Fruit fly (Drosophila melanogaster) whole organism, embryonic: ENCODE measurements around the gene mRpL15.

Experiments used
- ATbp ChIP-seq: fragments of 200-800 bp; sonication (Bioruptor generic); optimal IDR thresholded peaks from 2 replicates; lab custom pipeline; 2017; ENCODE audit warnings: missing biosample characterization, mild to moderate bottlenecking, missing genetic modification characterization, missing genetic modification reagents
- CG10543 ChIP-seq: fragments of 200-800 bp; sonication (Bioruptor generic); optimal IDR thresholded peaks from 3 replicates; lab custom pipeline; 2017; ENCODE audit warnings: missing biosample characterization, mild to moderate bottlenecking, missing genetic modification characterization, moderate library complexity
- CG12659 ChIP-seq: fragments of 200-800 bp; sonication (Bioruptor generic); optimal IDR thresholded peaks from 3 replicates; lab custom pipeline; 2017; ENCODE audit warnings: mild to moderate bottlenecking, missing biosample characterization, missing genetic modification reagents, missing genetic modification characterization
- CG17829 ChIP-seq: fragments of 200-800 bp; optimal IDR thresholded peaks from 2 replicates; lab custom pipeline; 2019; ENCODE audit warnings: missing biosample characterization, mild to moderate bottlenecking, missing genetic modification characterization, moderate library complexity
- CG18599 ChIP-seq: fragments of 200-800 bp; sonication (Bioruptor generic); optimal IDR thresholded peaks from 3 replicates; lab custom pipeline; 2017; ENCODE audit warnings: missing biosample characterization, missing genetic modification characterization, mild to moderate bottlenecking, moderate library complexity, missing genetic modification reagents
- CG18619 ChIP-seq: fragments of 200-800 bp; sonication (Bioruptor generic); optimal IDR thresholded peaks from 3 replicates; lab custom pipeline; 2017; ENCODE audit warnings: missing biosample characterization, mild to moderate bottlenecking, missing genetic modification characterization
- CG2712 ChIP-seq: fragments of 200-800 bp; optimal IDR thresholded peaks from 3 replicates; lab custom pipeline; 2019; ENCODE audit warnings: missing biosample characterization, mild to moderate bottlenecking, missing genetic modification characterization, moderate library complexity
- CG30020 ChIP-seq: fragments of 200-800 bp; optimal IDR thresholded peaks from 2 replicates; lab custom pipeline; 2019; ENCODE audit warnings: missing biosample characterization, mild to moderate bottlenecking, missing genetic modification characterization, moderate library complexity
- CG31365 ChIP-seq: fragments of 200-800 bp; sonication (Bioruptor generic); optimal IDR thresholded peaks from 2 replicates; lab custom pipeline; 2018; ENCODE audit warnings: missing biosample characterization, mild to moderate bottlenecking, missing genetic modification characterization
- CG34422 ChIP-seq: fragments of 200-800 bp; sonication (Bioruptor generic); IDR thresholded peaks from 3 replicates; pipeline ENCODE4 v1.3.6; 2022; ENCODE audit warnings: missing biosample characterization, missing genetic modification characterization
- CG3838 ChIP-seq: fragments of 200-800 bp; sonication (Bioruptor generic); optimal IDR thresholded peaks from 3 replicates; lab custom pipeline; 2016; ENCODE audit warnings: missing biosample characterization, missing genetic modification characterization
- CG4404 ChIP-seq: fragments of 200-800 bp; sonication (Bioruptor generic); IDR thresholded peaks from 2 replicates; pipeline ENCODE4 v1.3.6; 2022; ENCODE audit warnings: missing biosample characterization, missing genetic modification characterization
- CG6254 ChIP-seq: fragments of 200-800 bp; sonication (Bioruptor generic); optimal IDR thresholded peaks from 3 replicates; lab custom pipeline; 2017; ENCODE audit warnings: mild to moderate bottlenecking, missing biosample characterization, missing genetic modification reagents, missing genetic modification characterization
- CG6689 ChIP-seq: fragments of 200-800 bp; sonication (Bioruptor generic); IDR thresholded peaks from 2 replicates; pipeline ENCODE4 v1.3.6; 2022; ENCODE audit warnings: missing biosample characterization, missing genetic modification characterization
- CG9797 ChIP-seq: fragments of 200-800 bp; sonication (Bioruptor generic); optimal IDR thresholded peaks from 3 replicates; lab custom pipeline; 2018; ENCODE audit warnings: missing biosample characterization, mild to moderate bottlenecking, missing genetic modification characterization
- CG9817 ChIP-seq: fragments of 200-800 bp; sonication (Bioruptor generic); optimal IDR thresholded peaks from 2 replicates; lab custom pipeline; 2018; ENCODE audit warnings: missing biosample characterization, mild to moderate bottlenecking, missing genetic modification characterization, moderate library complexity
- CG9932 ChIP-seq: fragments of 200-800 bp; sonication (Bioruptor generic); IDR thresholded peaks from 2 replicates; pipeline ENCODE4 v1.3.6; 2022; ENCODE audit warnings: missing biosample characterization, missing genetic modification characterization
- CrebB ChIP-seq: fragments of 200-800 bp; sonication (Bioruptor generic); optimal IDR thresholded peaks from 3 replicates; lab custom pipeline; 2018; ENCODE audit warnings: missing biosample characterization, mild to moderate bottlenecking, missing genetic modification characterization
- Dref ChIP-seq: fragments of 200-800 bp; sonication (Bioruptor generic); IDR thresholded peaks from 2 replicates; pipeline ENCODE4 v1.3.6; 2022; ENCODE audit warnings: missing biosample characterization, missing genetic modification characterization
- GATAe ChIP-seq: fragments of 200-800 bp; sonication (Bioruptor generic); conservative IDR thresholded peaks from 2 replicates; pipeline ENCODE4 v1.3.6; 2022; ENCODE audit warnings: missing biosample characterization, missing genetic modification characterization
- HmgZ ChIP-seq: fragments of 200-800 bp; sonication (Bioruptor generic); optimal IDR thresholded peaks from 2 replicates; lab custom pipeline; 2018; ENCODE audit warnings: missing biosample characterization, mild to moderate bottlenecking, missing genetic modification characterization
- MBD-R2 ChIP-seq: fragments of 200-800 bp; sonication (Bioruptor generic); IDR thresholded peaks from 2 replicates; pipeline ENCODE4 v1.3.6; 2022; ENCODE audit warnings: missing biosample characterization, missing genetic modification characterization
- Meics ChIP-seq: fragments of 200-800 bp; sonication (Bioruptor generic); optimal IDR thresholded peaks from 2 replicates; lab custom pipeline; 2017; ENCODE audit warnings: missing biosample characterization, mild to moderate bottlenecking, missing genetic modification characterization
- Mrtf ChIP-seq: fragments of 200-800 bp; sonication (Bioruptor generic); IDR thresholded peaks from 3 replicates; pipeline ENCODE4 v1.3.6; 2022; ENCODE audit warnings: missing biosample characterization, missing genetic modification characterization
- Trl ChIP-seq, 3 experiments: fragments of >200 bp in 2 of 3; fragments of 200-800 bp in 1 of 3; sonication (Bioruptor generic) in 1 of 3; optimal IDR thresholded peaks; 2 replicates in 1 of 3; 3 replicates in 2 of 3; lab custom pipeline; 2016 to 2017; ENCODE audit warnings: missing biosample characterization in 1 of 3, missing genetic modification characterization in 1 of 3
- Vsx1 ChIP-seq: fragments of 200-800 bp; sonication (Bioruptor generic); optimal IDR thresholded peaks from 2 replicates; lab custom pipeline; 2017; ENCODE audit warnings: missing biosample characterization, mild to moderate bottlenecking, missing genetic modification characterization, missing genetic modification reagents
- YL-1 ChIP-seq: fragments of 200-800 bp; sonication (Bioruptor generic); optimal IDR thresholded peaks from 3 replicates; lab custom pipeline; 2017; ENCODE audit warnings: missing biosample characterization, mild to moderate bottlenecking, missing genetic modification characterization
- bsh ChIP-seq, 2 experiments: fragments of 200-800 bp; sonication (Bioruptor generic); optimal IDR thresholded peaks; 2 replicates each; lab custom pipeline; 2017 to 2018; ENCODE audit warnings: mild to moderate bottlenecking in 2 of 2, missing biosample characterization in 2 of 2, missing genetic modification characterization in 2 of 2, moderate library complexity in 1 of 2
- cad ChIP-seq: fragments of >200 bp; optimal IDR thresholded peaks from 2 replicates; lab custom pipeline; 2017; ENCODE audit warnings: missing biosample characterization, missing genetic modification characterization
- chif ChIP-seq, 2 experiments: fragments of 200-800 bp; sonication (Bioruptor generic); optimal IDR thresholded peaks; 3 replicates each; lab custom pipeline; 2016; ENCODE audit warnings: missing biosample characterization in 2 of 2, missing genetic modification characterization in 2 of 2
- cwo ChIP-seq: fragments of 200-800 bp; sonication (Bioruptor generic); optimal IDR thresholded peaks from 3 replicates; lab custom pipeline; 2017; ENCODE audit warnings: missing biosample characterization, missing genetic modification characterization, mild to moderate bottlenecking, moderate library complexity, missing genetic modification reagents
- dm ChIP-seq: fragments of 200-800 bp; sonication (Bioruptor generic); optimal IDR thresholded peaks from 3 replicates; lab custom pipeline; 2016; ENCODE audit warnings: missing biosample characterization, missing genetic modification characterization
- dmrt99B ChIP-seq: fragments of 200-800 bp; sonication (Bioruptor generic); optimal IDR thresholded peaks from 2 replicates; lab custom pipeline; 2018; ENCODE audit warnings: missing biosample characterization, mild to moderate bottlenecking, missing genetic modification characterization, moderate library complexity
- dysf ChIP-seq: fragments of 200-800 bp; sonication (Bioruptor generic); IDR thresholded peaks from 3 replicates; pipeline ENCODE4 v1.3.6; 2022; ENCODE audit warnings: missing biosample characterization, missing genetic modification characterization
- esg ChIP-seq: fragments of 200-800 bp; sonication (Bioruptor generic); conservative IDR thresholded peaks from 2 replicates; pipeline ENCODE4 v1.3.6; 2022; ENCODE audit warnings: missing biosample characterization, missing genetic modification characterization
- ewg ChIP-seq: fragments of 200-800 bp; sonication (Bioruptor generic); optimal IDR thresholded peaks from 3 replicates; lab custom pipeline; 2017; ENCODE audit warnings: mild to moderate bottlenecking, missing biosample characterization, missing genetic modification reagents, missing genetic modification characterization
- hkb ChIP-seq, 2 experiments: fragments of 200-800 bp in 1 of 2; fragments of >200 bp in 1 of 2; sonication (Bioruptor generic) in 1 of 2; IDR thresholded peaks in 1 of 2; optimal IDR thresholded peaks in 1 of 2; 2 replicates each; pipeline versions ENCODE4 v1.3.6 to Lab custom; 2017 to 2022; ENCODE audit warnings: missing biosample characterization in 1 of 2, missing genetic modification characterization in 1 of 2
- ind ChIP-seq: fragments of 200-800 bp; sonication (Bioruptor generic); optimal IDR thresholded peaks from 3 replicates; lab custom pipeline; 2016; ENCODE audit warnings: missing biosample characterization, missing genetic modification characterization
- jumu ChIP-seq: fragments of 200-800 bp; sonication (Bioruptor generic); optimal IDR thresholded peaks from 3 replicates; lab custom pipeline; 2016; ENCODE audit warnings: missing biosample characterization, missing genetic modification characterization
- nerfin-2 ChIP-seq: fragments of 200-800 bp; sonication (Bioruptor generic); IDR thresholded peaks from 2 replicates; pipeline ENCODE4 v1.3.6; 2022; ENCODE audit warnings: missing biosample characterization, missing genetic modification characterization; ENCODE audit not compliant: partially characterized antibody
- phol ChIP-seq: fragments of 200-800 bp; sonication (Bioruptor generic); optimal IDR thresholded peaks from 3 replicates; lab custom pipeline; 2018; ENCODE audit warnings: missing biosample characterization, mild to moderate bottlenecking, missing genetic modification characterization, moderate library complexity
- sens-2 ChIP-seq: fragments of 200-800 bp; sonication (Bioruptor generic); IDR thresholded peaks from 2 replicates; pipeline ENCODE4 v1.3.6; 2022; ENCODE audit warnings: missing biosample characterization, missing genetic modification characterization
- sqz ChIP-seq: fragments of 200-800 bp; sonication (Bioruptor generic); optimal IDR thresholded peaks from 3 replicates; lab custom pipeline; 2018; ENCODE audit warnings: missing biosample characterization, mild to moderate bottlenecking, missing genetic modification characterization
- stwl ChIP-seq: fragments of 200-800 bp; sonication (Bioruptor generic); optimal IDR thresholded peaks from 3 replicates; lab custom pipeline; 2018; ENCODE audit warnings: missing biosample characterization, mild to moderate bottlenecking, missing genetic modification characterization, moderate library complexity
- sug ChIP-seq: fragments of 200-800 bp; optimal IDR thresholded peaks from 2 replicates; lab custom pipeline; 2019; ENCODE audit warnings: missing biosample characterization, mild to moderate bottlenecking, missing genetic modification characterization, moderate library complexity
- tio ChIP-seq: fragments of 200-800 bp; sonication (Bioruptor generic); optimal IDR thresholded peaks from 2 replicates; lab custom pipeline; 2017; ENCODE audit warnings: missing biosample characterization, missing genetic modification characterization, inconsistent platforms
- toy ChIP-seq: fragments of 200-800 bp; sonication (Bioruptor generic); IDR thresholded peaks from 2 replicates; pipeline ENCODE4 v1.3.6; 2022; ENCODE audit warnings: missing biosample characterization, missing genetic modification characterization
- trem ChIP-seq: fragments of 200-800 bp; optimal IDR thresholded peaks from 3 replicates; lab custom pipeline; 2019; ENCODE audit warnings: missing biosample characterization, mild to moderate bottlenecking, missing genetic modification characterization, moderate library complexity
- unpg ChIP-seq: fragments of 200-800 bp; sonication (Bioruptor generic); optimal IDR thresholded peaks from 3 replicates; lab custom pipeline; 2018; ENCODE audit warnings: missing biosample characterization, mild to moderate bottlenecking, missing genetic modification characterization, moderate library complexity
- yki ChIP-seq: fragments of >200 bp; optimal IDR thresholded peaks from 3 replicates; lab custom pipeline; 2018

Gene mRpL15

dm6 chr3L:20436069-20436468 lies at the start of gene mRpL15, which contains the start of gene CtIP (continued):
- TF ChIP-seq trem (tag; lab: Kevin White, UChicago) = peak; percentile 53
- TF ChIP-seq Trl (optimal IDR thresholded peaks at IDR 0.05; lab: Kevin White, UChicago) = no peak
- no peak for TF ChIP-seq Trl (GFP tag; optimal IDR thresholded peaks at IDR 0.05; lab: Kevin White, UChicago)
- TF ChIP-seq Mrtf (GFP tag; lab: Robert Waterston, UW) = no peak
- TF ChIP-seq CG9797 = peak; percentile 83
- no peak for TF ChIP-seq nerfin-2 (GFP tag; lab: Robert Waterston, UW)
- no peak for TF ChIP-seq toy (GFP tag; lab: Robert Waterston, UW)
- TF ChIP-seq sug (tag; lab: Kevin White, UChicago) = peak; percentile 1
- TF ChIP-seq CrebB (tag; lab: Kevin White, UChicago) = no peak
- no peak for TF ChIP-seq unpg (GFP tag; lab: Kevin White, UChicago)
- no peak for TF ChIP-seq dysf
- TF ChIP-seq tio (GFP tag; lab: Kevin White, UChicago) = no peak
- peak; percentile 47 for TF ChIP-seq CG12659 (GFP tag; lab: Kevin White, UChicago)
- no peak for TF ChIP-seq CG10543 (GFP tag; lab: Kevin White, UChicago)
- peak; percentile 13 for TF ChIP-seq CG30020 (tag; lab: Kevin White, UChicago)
- TF ChIP-seq dm (GFP tag; lab: Kevin White, UChicago) = no peak
- no peak for TF ChIP-seq CG18619 (GFP tag; lab: Kevin White, UChicago)
- TF ChIP-seq Dref = peak; percentile 35; the same call in 1 of the 2 replicates
- TF ChIP-seq MBD-R2 (GFP tag; lab: Robert Waterston, UW) = peak; percentile 86
- peak; percentile 68 for TF ChIP-seq stwl (tag; lab: Kevin White, UChicago)
- TF ChIP-seq ewg (GFP tag; lab: Kevin White, UChicago) = peak; percentile 67
- no peak for TF ChIP-seq CG6689 (GFP tag; lab: Robert Waterston, UW)
- peak; percentile 11 for TF ChIP-seq CG2712 (tag; lab: Kevin White, UChicago)
- no peak for TF ChIP-seq sqz
- peak; percentile 75 for TF ChIP-seq YL-1 (GFP tag; lab: Kevin White, UChicago)
- peak; percentile 68; the same call in 1 of the 3 replicates for TF ChIP-seq CG34422 (GFP tag; lab: Robert Waterston, UW)
- TF ChIP-seq CG31365 = no peak
- no peak for TF ChIP-seq ATbp (GFP tag; lab: Kevin White, UChicago)
- peak; percentile 24 for TF ChIP-seq CG17829
- TF ChIP-seq cad (GFP tag; lab: Kevin White, UChicago) = no peak
- no peak for TF ChIP-seq cwo (GFP tag; lab: Kevin White, UChicago)
- TF ChIP-seq, all 482 proteins: peak for 39

DNA sequence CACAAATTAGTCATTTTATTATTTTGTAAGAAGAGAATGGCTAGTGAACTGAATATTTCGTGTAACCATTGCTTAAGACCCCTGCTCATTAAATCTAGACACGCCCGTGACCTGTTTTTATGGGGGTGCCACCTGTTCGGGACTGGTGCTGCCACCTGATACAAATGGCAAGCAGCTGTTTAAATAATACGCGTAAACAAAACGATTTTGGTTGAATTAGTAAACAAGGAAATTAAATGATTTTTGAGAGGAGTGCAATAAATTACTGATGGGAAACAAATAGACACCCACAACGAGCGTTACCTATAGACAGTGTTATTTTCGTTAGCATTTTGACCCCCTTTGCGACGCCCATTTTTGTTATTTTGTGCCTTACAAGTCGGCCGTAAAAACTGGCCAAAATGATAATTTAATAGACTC lies 38.8 kb upstream of the mRpL15 start:
- TF ChIP-seq CG18599 = peak; percentile 92
- TF ChIP-seq GATAe (GFP tag; lab: Robert Waterston, UW) = no peak
- no peak for TF ChIP-seq CG9932 (GFP tag; lab: Robert Waterston, UW)
- TF ChIP-seq CG9817 (tag; lab: Kevin White, UChicago) = peak; percentile 89
- TF ChIP-seq bsh (GFP tag; optimal IDR thresholded peaks at IDR 0.05; lab: Kevin White, UChicago) = peak in 1 of 2 experiments; percentile 79
- TF ChIP-seq dmrt99B (tag; lab: Kevin White, UChicago) = peak; percentile 84
- TF ChIP-seq sens-2 (GFP tag; lab: Robert Waterston, UW) = no peak
- TF ChIP-seq hkb (optimal IDR thresholded peaks at IDR 0.05; lab: Kevin White, UChicago) = no peak
- TF ChIP-seq hkb (GFP tag; IDR thresholded peaks at IDR 0.05; lab: Robert Waterston, UW) = no peak
- TF ChIP-seq CG4404 = no peak
- TF ChIP-seq yki (lab: Kevin White, UChicago) = no peak
- TF ChIP-seq Meics = peak; percentile 90
- peak; percentile 94 for TF ChIP-seq HmgZ (tag; lab: Kevin White, UChicago)
- TF ChIP-seq chif (GFP tag; optimal IDR thresholded peaks at IDR 0.05; lab: Kevin White, UChicago) = peak; percentile 63 to 75
- peak; percentile 87 for TF ChIP-seq jumu (GFP tag; lab: Kevin White, UChicago)
- no peak for TF ChIP-seq CG3838 (GFP tag; lab: Kevin White, UChicago)
- no peak for TF ChIP-seq esg (GFP tag; lab: Robert Waterston, UW)
- TF ChIP-seq phol (tag; lab: Kevin White, UChicago) = peak; percentile 82
- TF ChIP-seq ind (GFP tag; lab: Kevin White, UChicago) = peak; percentile 93
- TF ChIP-seq CG6254 (GFP tag; lab: Kevin White, UChicago) = peak; percentile 59
- TF ChIP-seq Vsx1 (GFP tag; lab: Kevin White, UChicago) = peak; percentile 53
